Fruit fly (Drosophila melanogaster): Measurements from ENCODE around the gene CG15803.

- no peak for TF ChIP-seq ttk (optimal IDR thresholded peaks at IDR 0.05)
- no peak for TF ChIP-seq insv (optimal IDR thresholded peaks at IDR 0.05)
These were observed 19.8 kb upstream of the CG15803 start for dm6 chr3R:18380251-18380812.

Measured in Kc167 (cell line).